Worm (Caenorhabditis elegans): ENCODE measurements around the gene nhr-17.
A peak's percentile ranks its signal among the peaks of the same experiment; 100 is the strongest.

nhr-17 gene

ce11 chrX:12668941-12669501, 1.4 kb upstream of the nhr-17 start:
- TF ChIP-seq B0261.1 (tag; optimal IDR thresholded peaks at IDR 0.05) = no peak
- TF ChIP-seq somi-1 (GFP tag; optimal IDR thresholded peaks at IDR 0.05) = no peak
- no peak for TF ChIP-seq mes-4 (tag; optimal IDR thresholded peaks at IDR 0.05)
- TF ChIP-seq snpc-4 (GFP tag; optimal IDR thresholded peaks at IDR 0.05) = no peak
- no peak for TF ChIP-seq snpc-4 (tag; optimal IDR thresholded peaks at IDR 0.05)
- no peak for TF ChIP-seq ztf-3 (GFP tag; optimal IDR thresholded peaks at IDR 0.05)
- no peak for TF ChIP-seq F49E8.2 (tag; optimal IDR thresholded peaks at IDR 0.05; ENCODE audit: insufficient read depth)
- TF ChIP-seq dox-1 (GFP tag; IDR thresholded peaks at IDR 0.05) = no peak
- no peak for TF ChIP-seq ceh-27 (GFP tag; optimal IDR thresholded peaks at IDR 0.05)
- TF ChIP-seq rec-8 (tag; optimal IDR thresholded peaks at IDR 0.05) = no peak
- TF ChIP-seq atf-7 (tag; optimal IDR thresholded peaks at IDR 0.05) = no peak
- no peak for TF ChIP-seq madf-10 (tag; optimal IDR thresholded peaks at IDR 0.05)
- TF ChIP-seq mcd-1 (GFP tag; IDR thresholded peaks at IDR 0.05) = no peak

- TF ChIP-seq ama-1 (optimal IDR thresholded peaks at IDR 0.05) (peak; percentile 71), ama-1 (GFP tag; optimal IDR thresholded peaks at IDR 0.05) (no peak), unc-130 (GFP tag; optimal IDR thresholded peaks at IDR 0.05) (no peak)
These were observed 1.9 kb downstream of the nhr-17 start for ce11 chrX:12665799-12666198.

- TF ChIP-seq die-1 (tag; optimal IDR thresholded peaks at IDR 0.05) = peak; percentile 95
- peak; percentile 84 for TF ChIP-seq attf-5 (GFP tag; optimal IDR thresholded peaks at IDR 0.05)
- peak; percentile 40 for TF ChIP-seq F22D6.2 (tag; optimal IDR thresholded peaks at IDR 0.05)
- TF ChIP-seq bed-2 (GFP tag; IDR thresholded peaks at IDR 0.05) = 0 out of 2 replicates have a peak, but pooled peaks have one; percentile 53
- peak; percentile 84 to 89 for TF ChIP-seq rec-8 (tag; optimal IDR thresholded peaks at IDR 0.05)
- peak; percentile 34 for TF ChIP-seq ccch-3 (GFP tag; optimal IDR thresholded peaks at IDR 0.05)
- TF ChIP-seq Y95B8A.8 (GFP tag; IDR thresholded peaks at IDR 0.05) = peak; percentile 68; the same call in 1 of the 2 replicates
- peak; percentile 78; the same call in 1 of the 2 replicates for TF ChIP-seq K11D2.4 (GFP tag; IDR thresholded peaks at IDR 0.05)
- TF ChIP-seq unc-62 (GFP tag; optimal IDR thresholded peaks at IDR 0.05) = no peak
- no peak; the same call in 1 of the 2 replicates for TF ChIP-seq ceh-91 (GFP tag; IDR thresholded peaks at IDR 0.05)
- peak; percentile 72 for TF ChIP-seq ztf-18 (tag; optimal IDR thresholded peaks at IDR 0.05)
- peak; percentile 86 for TF ChIP-seq ceh-27 (GFP tag; optimal IDR thresholded peaks at IDR 0.05)
- peak; percentile 67 for TF ChIP-seq madf-6 (GFP tag; IDR thresholded peaks at IDR 0.05)
- peak; percentile 73 for TF ChIP-seq F23B12.7 (tag; optimal IDR thresholded peaks at IDR 0.05; ENCODE audit: insufficient read depth)
- no peak for TF ChIP-seq nfya-1 (tag; optimal IDR thresholded peaks at IDR 0.05; ENCODE audit: borderline replicate concordance, insufficient read depth)
- TF ChIP-seq F33H1.4 (GFP tag; IDR thresholded peaks at IDR 0.05) = no peak
- TF ChIP-seq pbrm-1 (GFP tag; IDR thresholded peaks at IDR 0.05) = peak; percentile 86
- peak; percentile 89 for TF ChIP-seq F52B5.7 (tag; optimal IDR thresholded peaks at IDR 0.05)
- TF ChIP-seq egl-44 (GFP tag; IDR thresholded peaks at IDR 0.05) = peak; percentile 94
- no peak for TF ChIP-seq ekl-4 (GFP tag; IDR thresholded peaks at IDR 0.05)
- TF ChIP-seq B0261.1 (tag; optimal IDR thresholded peaks at IDR 0.05) = peak; percentile 97
- peak; percentile 73 for TF ChIP-seq atf-7 (tag; optimal IDR thresholded peaks at IDR 0.05)
- TF ChIP-seq lsy-27 (tag; optimal IDR thresholded peaks at IDR 0.05; ENCODE audit: borderline replicate concordance, insufficient read depth) = no peak
- TF ChIP-seq dpff-1 (tag; optimal IDR thresholded peaks at IDR 0.05) = peak; percentile 48
- no peak for TF ChIP-seq attf-3 (GFP tag; conservative IDR thresholded peaks at IDR 0.05)
- peak; percentile 30; the same call in 1 of the 2 replicates for TF ChIP-seq Y79H2A.3 (GFP tag; conservative IDR thresholded peaks at IDR 0.05)
- peak; percentile 83 for TF ChIP-seq egl-18 (GFP tag; IDR thresholded peaks at IDR 0.05)
- TF ChIP-seq B0336.3 (GFP tag; IDR thresholded peaks at IDR 0.05) = peak; percentile 65
- peak; percentile 93 for TF ChIP-seq nhr-90 (tag; optimal IDR thresholded peaks at IDR 0.05)
- peak; percentile 96 for TF ChIP-seq him-1 (tag; optimal IDR thresholded peaks at IDR 0.05)
- TF ChIP-seq nhr-179 (tag; optimal IDR thresholded peaks at IDR 0.05) = peak; percentile 81
- TF ChIP-seq nfyb-1 (GFP tag; IDR thresholded peaks at IDR 0.05) = peak; percentile 94
- peak; percentile 62 for TF ChIP-seq ceh-100 (GFP tag; IDR thresholded peaks at IDR 0.05)
These were observed 2.6 kb downstream of the nhr-17 start for ce11 chrX:12664987-12665451.

All from whole organism, young adult.